Fruit fly (Drosophila melanogaster): ENCODE measurements around the gene Deaf1.

Deaf1 gene

DNA sequence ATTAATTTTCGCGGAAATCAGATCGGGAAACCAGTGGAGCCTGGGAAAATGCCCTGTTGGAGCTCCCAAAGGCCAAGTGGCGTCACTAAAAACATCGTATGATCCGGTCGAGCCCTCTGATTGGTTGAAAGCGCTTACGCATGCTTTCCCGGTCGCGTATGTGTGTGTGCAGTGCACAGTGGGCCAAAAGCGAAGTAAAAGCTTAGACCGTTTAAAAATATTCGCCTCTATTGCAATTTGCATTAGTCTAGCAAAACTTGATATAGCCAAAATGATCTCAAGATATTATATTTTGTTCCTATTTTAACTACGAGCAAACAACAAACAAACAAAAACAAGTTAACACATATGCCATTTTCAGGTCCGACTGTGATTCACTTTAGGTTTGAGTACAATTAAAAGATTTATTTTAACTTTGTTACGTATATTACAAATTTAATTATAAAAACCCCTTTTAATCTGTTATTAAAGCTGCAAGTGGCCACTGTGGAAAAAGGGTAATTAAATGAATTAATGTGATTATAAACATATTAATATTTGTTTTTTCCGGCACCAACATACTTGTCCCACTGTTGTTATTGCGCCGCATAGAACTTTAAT, 23.7 kb upstream of the Deaf1 start (continued):
- no peak; the same call in 1 of the 2 replicates for TF ChIP-seq amos (GFP tag; IDR thresholded peaks at IDR 0.05; ENCODE audit: partially characterized antibody)
- TF ChIP-seq Oli (tag; optimal IDR thresholded peaks at IDR 0.05): peak; percentile 90
- peak; percentile 86 for TF ChIP-seq HHEX (GFP tag; optimal IDR thresholded peaks at IDR 0.05)
- no peak for TF ChIP-seq CG43689 (GFP tag; IDR thresholded peaks at IDR 0.05)
- peak; percentile 83 for TF ChIP-seq Atf6 (GFP tag; IDR thresholded peaks at IDR 0.05)
- TF ChIP-seq CG3995 (GFP tag; optimal IDR thresholded peaks at IDR 0.05): peak; percentile 54
- TF ChIP-seq nau (GFP tag; optimal IDR thresholded peaks at IDR 0.05): no peak
- peak; percentile 91 for TF ChIP-seq CG15269 (tag; optimal IDR thresholded peaks at IDR 0.05)
- TF ChIP-seq Hr3 (GFP tag; optimal IDR thresholded peaks at IDR 0.05): peak; percentile 73
- TF ChIP-seq CG34224 (GFP tag; IDR thresholded peaks at IDR 0.05; ENCODE audit: partially characterized antibody): 0 out of 3 replicates have a peak, but pooled peaks have one; percentile 12
- peak; percentile 94 for TF ChIP-seq Meics (GFP tag; optimal IDR thresholded peaks at IDR 0.05)
- no peak for TF ChIP-seq Sin3A (optimal IDR thresholded peaks at IDR 0.05)
- TF ChIP-seq CG30020 (tag; optimal IDR thresholded peaks at IDR 0.05): peak; percentile 41
- peak; percentile 72 for TF ChIP-seq lmd (GFP tag; IDR thresholded peaks at IDR 0.05)
- TF ChIP-seq Chrac-16 (GFP tag; optimal IDR thresholded peaks at IDR 0.05): peak; percentile 76
- no peak for TF ChIP-seq knrl (GFP tag; IDR thresholded peaks at IDR 0.05; ENCODE audit: partially characterized antibody)
- TF ChIP-seq emc (GFP tag; optimal IDR thresholded peaks at IDR 0.05): peak; percentile 36
- TF ChIP-seq CG2712 (tag; optimal IDR thresholded peaks at IDR 0.05): peak; percentile 88
- peak; percentile 85 for TF ChIP-seq org-1 (GFP tag; optimal IDR thresholded peaks at IDR 0.05)
- peak; percentile 35 for TF ChIP-seq Dad (GFP tag; optimal IDR thresholded peaks at IDR 0.05)
- TF ChIP-seq CG12744 (GFP tag; optimal IDR thresholded peaks at IDR 0.05): peak; percentile 54
- no peak for TF ChIP-seq Dp (GFP tag; optimal IDR thresholded peaks at IDR 0.05)
- TF ChIP-seq CG31441 (GFP tag; IDR thresholded peaks at IDR 0.05): peak; percentile 91
- TF ChIP-seq h (optimal IDR thresholded peaks at IDR 0.05): no peak
- 0 out of 2 replicates have a peak, but pooled peaks have one; percentile 38 for TF ChIP-seq CG4730 (GFP tag; IDR thresholded peaks at IDR 0.05)
- peak; percentile 47; the same call in 1 of the 3 replicates for TF ChIP-seq CG11560 (tag; IDR thresholded peaks at IDR 0.05)
- TF ChIP-seq D19B (GFP tag; optimal IDR thresholded peaks at IDR 0.05): peak; percentile 72
- no peak; the same call in 1 of the 2 replicates for TF ChIP-seq Scr (GFP tag; IDR thresholded peaks at IDR 0.05; ENCODE audit: partially characterized antibody)
- peak; percentile 69 for TF ChIP-seq CG8281 (tag; optimal IDR thresholded peaks at IDR 0.05)
- peak; percentile 46; the same call in 1 of the 3 replicates for TF ChIP-seq Mrtf (GFP tag; IDR thresholded peaks at IDR 0.05)
- peak; percentile 36; the same call in 1 of the 2 replicates for TF ChIP-seq H2.0 (GFP tag; IDR thresholded peaks at IDR 0.05)
- TF ChIP-seq CG8478 (optimal IDR thresholded peaks at IDR 0.05): no peak
- peak; percentile 89 for TF ChIP-seq sug (tag; optimal IDR thresholded peaks at IDR 0.05)
- peak; percentile 91 for TF ChIP-seq caup (GFP tag; optimal IDR thresholded peaks at IDR 0.05; ENCODE audit: severe bottlenecking)
- TF ChIP-seq CG1647 (GFP tag; optimal IDR thresholded peaks at IDR 0.05): peak; percentile 13
- no peak for TF ChIP-seq yki (optimal IDR thresholded peaks at IDR 0.05)
- TF ChIP-seq CG11696 (GFP tag; IDR thresholded peaks at IDR 0.05): peak; percentile 24; the same call in 1 of the 2 replicates
- peak; percentile 35; the same call in 2 of the 3 replicates for TF ChIP-seq CG14050 (GFP tag; IDR thresholded peaks at IDR 0.05)
- peak; percentile 96 for TF ChIP-seq Ets65A (GFP tag)
- peak; percentile 80; the same call in 1 of the 2 replicates for TF ChIP-seq gsb (GFP tag; IDR thresholded peaks at IDR 0.05)
- TF ChIP-seq NfI (GFP tag; optimal IDR thresholded peaks at IDR 0.05): peak; percentile 87
- TF ChIP-seq croc (GFP tag; conservative IDR thresholded peaks at IDR 0.05): peak; percentile 49; the same call in 2 of the 3 replicates
- no peak for TF ChIP-seq gfzf (GFP tag; optimal IDR thresholded peaks at IDR 0.05)
- TF ChIP-seq CG13894 (tag; optimal IDR thresholded peaks at IDR 0.05): no peak
- peak; percentile 12; the same call in 1 of the 2 replicates for TF ChIP-seq peb (GFP tag; IDR thresholded peaks at IDR 0.05)
- peak; percentile 54 for TF ChIP-seq tup (GFP tag; optimal IDR thresholded peaks at IDR 0.05)
- peak; percentile 52 for TF ChIP-seq Spps (tag; optimal IDR thresholded peaks at IDR 0.05)
- TF ChIP-seq Neu2 (GFP tag; optimal IDR thresholded peaks at IDR 0.05; ENCODE audit: borderline replicate concordance): peak; percentile 33
- no peak for TF ChIP-seq Doc2 (GFP tag; IDR thresholded peaks at IDR 0.05)
- peak; percentile 62 for TF ChIP-seq CG12942 (GFP tag; optimal IDR thresholded peaks at IDR 0.05)
- TF ChIP-seq CG10274 (GFP tag; optimal IDR thresholded peaks at IDR 0.05): peak; percentile 73

Data from whole organism, embryonic.